Worm (Caenorhabditis elegans) whole organism, mixed stage, embryonic: ENCODE data around the gene clec-122.

Experiments used
- hlh-1 ChIP-seq: fragments of 150-350 bp; optimal IDR thresholded peaks from 2 replicates; lab custom pipeline; 2014; ENCODE audit warnings: missing biosample characterization, missing genetic modification reagents, missing genetic modification characterization
- lin-32 ChIP-seq: fragments of 200-800 bp; sonication (Bioruptor generic); optimal IDR thresholded peaks from 2 replicates; lab custom pipeline; 2018; ENCODE audit warnings: mild to moderate bottlenecking, missing genetic modification characterization, missing compliant biosample characterization
- mls-2 ChIP-seq: sonication (generic microtip); optimal IDR thresholded peaks from 2 replicates; lab custom pipeline; 2016; ENCODE audit warnings: mild to moderate bottlenecking, missing genetic modification characterization, moderate library complexity, missing compliant biosample characterization
- nhr-237 ChIP-seq: fragments of 150-350 bp; optimal IDR thresholded peaks from 2 replicates; lab custom pipeline; 2014; ENCODE audit warnings: missing biosample characterization, missing genetic modification characterization
- unc-62 ChIP-seq: fragments of 150-350 bp; optimal IDR thresholded peaks from 2 replicates; lab custom pipeline; 2014; ENCODE audit warnings: missing biosample characterization, missing genetic modification reagents, missing genetic modification characterization

ce11 chrII:3062876-3063275 is 43.0 kb upstream of the clec-122 start:
- TF ChIP-seq mls-2 (tag; lab: Kevin White, UChicago) (no peak), hlh-1 (tag; lab: Kevin White, UChicago) (no peak), nhr-237 (tag; lab: Kevin White, UChicago) (no peak), lin-32 (GFP tag; lab: Kevin White, UChicago) (no peak), unc-62 (GFP tag; lab: Kevin White, UChicago) (no peak)
